Worm (Caenorhabditis elegans) whole organism, late embryonic: Measurements from ENCODE around the gene shl-1.

Experiments used
- ceh-14 ChIP-seq: sonication (generic microtip); optimal IDR thresholded peaks from 2 replicates; lab custom pipeline; 2016; ENCODE audit warnings: missing genotype, missing genetic modification characterization, missing compliant biosample characterization
- ceh-22 ChIP-seq: sonication (generic microtip); optimal IDR thresholded peaks from 2 replicates; lab custom pipeline; 2017; ENCODE audit warnings: missing biosample characterization, missing genetic modification characterization
- elt-2 ChIP-seq: sonication (generic microtip); optimal IDR thresholded peaks from 2 replicates; lab custom pipeline; 2016; ENCODE audit warnings: missing genetic modification reagents, missing genetic modification characterization, missing compliant biosample characterization
- elt-4 ChIP-seq: sonication (generic microtip); optimal IDR thresholded peaks from 2 replicates; lab custom pipeline; 2016; ENCODE audit warnings: missing genetic modification characterization, missing compliant biosample characterization
- hlh-30 ChIP-seq: sonication (generic microtip); optimal IDR thresholded peaks from 2 replicates; lab custom pipeline; 2017; ENCODE audit warnings: antibody characterized with exemption, missing genetic modification characterization, missing compliant biosample characterization; ENCODE audit not compliant: insufficient read depth
- hlh-6 ChIP-seq: sonication (generic microtip); optimal IDR thresholded peaks from 2 replicates; lab custom pipeline; 2016; ENCODE audit warnings: missing genotype, missing genetic modification characterization, missing compliant biosample characterization
- nhr-11 ChIP-seq: fragments of 150-350 bp; optimal IDR thresholded peaks from 2 replicates; lab custom pipeline; 2014; ENCODE audit warnings: missing biosample characterization, missing genetic modification characterization
- rnt-1 ChIP-seq: sonication (generic microtip); optimal IDR thresholded peaks from 2 replicates; lab custom pipeline; 2016; ENCODE audit warnings: missing genetic modification characterization, missing compliant biosample characterization
- sox-4 ChIP-seq: sonication (generic microtip); optimal IDR thresholded peaks from 2 replicates; lab custom pipeline; 2017; ENCODE audit warnings: mild to moderate bottlenecking, missing genetic modification characterization, inconsistent platforms, missing compliant biosample characterization
- tbx-2 ChIP-seq: sonication (generic microtip); optimal IDR thresholded peaks from 2 replicates; lab custom pipeline; 2016; ENCODE audit warnings: missing genetic modification characterization, missing compliant biosample characterization
- ztf-16 ChIP-seq: sonication (generic microtip); optimal IDR thresholded peaks from 2 replicates; lab custom pipeline; 2017; ENCODE audit warnings: missing genetic modification characterization, missing compliant biosample characterization

DNA sequence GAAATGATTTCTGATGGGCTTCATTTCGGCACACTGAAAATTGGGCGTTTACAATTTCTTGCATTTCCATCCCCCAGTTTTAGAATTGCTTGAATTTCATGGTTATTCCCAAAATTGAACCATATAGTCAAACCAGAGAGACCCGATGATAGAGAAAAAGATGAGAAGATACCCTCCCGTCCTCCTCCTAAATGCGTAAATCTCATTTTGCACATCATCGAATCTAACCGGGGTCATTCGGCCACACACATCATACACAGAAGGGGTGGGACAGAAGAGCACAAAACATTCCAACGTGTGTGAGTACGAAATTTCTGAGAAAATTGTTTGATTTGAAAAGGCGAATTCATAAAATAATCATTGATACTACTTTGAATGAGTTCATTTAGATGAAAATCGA lies 20.3 kb downstream of the shl-1 start:
- TF ChIP-seq ceh-14 (tag; lab: Kevin White, UChicago), result no peak
- TF ChIP-seq ceh-22 (tag; lab: Kevin White, UChicago), result no peak
- TF ChIP-seq ztf-16 (tag; lab: Kevin White, UChicago), result no peak
- no peak for TF ChIP-seq nhr-11 (tag; lab: Kevin White, UChicago)
- TF ChIP-seq tbx-2 (tag; lab: Kevin White, UChicago), result no peak
- no peak for TF ChIP-seq hlh-6 (tag; lab: Kevin White, UChicago)
- TF ChIP-seq sox-4 (tag; lab: Kevin White, UChicago), result no peak
- no peak for TF ChIP-seq elt-4 (tag; lab: Kevin White, UChicago)
- no peak for TF ChIP-seq rnt-1 (tag; lab: Kevin White, UChicago)
- no peak for TF ChIP-seq hlh-30 (tag; lab: Kevin White, UChicago)
- TF ChIP-seq elt-2 (tag; lab: Kevin White, UChicago), result no peak
